Fruit fly (Drosophila melanogaster) whole organism, embryonic: ENCODE measurements around the gene Son.

Source experiments
- Atf6 ChIP-seq: fragments of 200-800 bp; sonication (Bioruptor generic); IDR thresholded peaks from 2 replicates; pipeline ENCODE4 v1.3.6; 2022; ENCODE audit warnings: missing biosample characterization, missing genetic modification characterization
- Awh ChIP-seq: fragments of 200-800 bp; sonication (Bioruptor generic); IDR thresholded peaks from 2 replicates; pipeline ENCODE4, ENCODE4 v1.3.6; 2022; ENCODE audit warnings: missing biosample characterization, missing genetic modification characterization
- CG10321 ChIP-seq: fragments of 200-800 bp; sonication (Bioruptor generic); IDR thresholded peaks from 2 replicates; pipeline ENCODE4 v1.3.6; 2022; ENCODE audit warnings: missing biosample characterization, missing genetic modification characterization
- CG11695 ChIP-seq: fragments of 200-800 bp; sonication (Bioruptor generic); IDR thresholded peaks from 3 replicates; pipeline ENCODE4 v1.3.6; 2022; ENCODE audit warnings: missing biosample characterization, missing genetic modification characterization
- CG11723 ChIP-seq: fragments of 200-800 bp; sonication (Bioruptor generic); optimal IDR thresholded peaks from 2 replicates; lab custom pipeline; 2017; ENCODE audit warnings: missing biosample characterization, mild to moderate bottlenecking, missing genetic modification characterization
- CG12219 ChIP-seq: fragments of 200-800 bp; sonication (Bioruptor generic); optimal IDR thresholded peaks from 3 replicates; lab custom pipeline; 2018; ENCODE audit warnings: missing biosample characterization, mild to moderate bottlenecking, missing genetic modification characterization
- CG12659 ChIP-seq: fragments of 200-800 bp; sonication (Bioruptor generic); optimal IDR thresholded peaks from 3 replicates; lab custom pipeline; 2017; ENCODE audit warnings: mild to moderate bottlenecking, missing biosample characterization, missing genetic modification reagents, missing genetic modification characterization
- CG14860 ChIP-seq: fragments of 200-800 bp; sonication (Bioruptor generic); IDR thresholded peaks from 3 replicates; pipeline ENCODE4 v1.3.6; 2022; ENCODE audit warnings: missing biosample characterization, missing genetic modification characterization; ENCODE audit not compliant: partially characterized antibody
- CG1529 ChIP-seq: fragments of 200-800 bp; sonication (Bioruptor generic); optimal IDR thresholded peaks from 3 replicates; lab custom pipeline; 2018; ENCODE audit warnings: missing biosample characterization, missing genetic modification characterization
- CG15514 ChIP-seq: fragments of 200-800 bp; sonication (Bioruptor generic); optimal IDR thresholded peaks from 3 replicates; lab custom pipeline; 2017; ENCODE audit warnings: missing biosample characterization, missing genetic modification characterization, mild to moderate bottlenecking, moderate library complexity, missing genetic modification reagents
- CG16813 ChIP-seq: fragments of 200-800 bp; sonication (Bioruptor generic); IDR thresholded peaks from 3 replicates; pipeline ENCODE4 v1.3.6; 2022; ENCODE audit warnings: missing biosample characterization, missing genetic modification characterization; ENCODE audit not compliant: partially characterized antibody
- CG1832 ChIP-seq: fragments of 200-800 bp; sonication (Bioruptor generic); optimal IDR thresholded peaks from 2 replicates; lab custom pipeline; 2017; ENCODE audit warnings: missing biosample characterization, mild to moderate bottlenecking, missing genetic modification characterization, inconsistent platforms
- CG30403 ChIP-seq: fragments of 200-800 bp; sonication (Bioruptor generic); optimal IDR thresholded peaks from 3 replicates; lab custom pipeline; 2016; ENCODE audit warnings: missing biosample characterization, missing genetic modification characterization
- CG33557 ChIP-seq: fragments of 200-800 bp; sonication (Bioruptor generic); optimal IDR thresholded peaks from 2 replicates; lab custom pipeline; 2019; ENCODE audit warnings: missing biosample characterization, mild to moderate bottlenecking, missing genetic modification characterization, moderate library complexity
- CG3838 ChIP-seq: fragments of 200-800 bp; sonication (Bioruptor generic); optimal IDR thresholded peaks from 3 replicates; lab custom pipeline; 2016; ENCODE audit warnings: missing biosample characterization, missing genetic modification characterization
- CG42726 ChIP-seq: fragments of 200-800 bp; sonication (Bioruptor generic); IDR thresholded peaks from 2 replicates; pipeline ENCODE4 v1.3.6; 2022; ENCODE audit warnings: missing biosample characterization, missing genetic modification characterization; ENCODE audit not compliant: partially characterized antibody
- CG4360 ChIP-seq: fragments of 200-800 bp; sonication (Bioruptor generic); IDR thresholded peaks from 2 replicates; pipeline ENCODE4 v1.3.6; 2022; ENCODE audit warnings: missing biosample characterization, missing genetic modification characterization
- CG6813 ChIP-seq: fragments of 200-800 bp; sonication (Bioruptor generic); optimal IDR thresholded peaks from 2 replicates; lab custom pipeline; 2017; ENCODE audit warnings: missing biosample characterization, missing genetic modification characterization, mild to moderate bottlenecking, moderate library complexity, missing genetic modification reagents
- CG8765 ChIP-seq: fragments of 200-800 bp; sonication (Bioruptor generic); IDR thresholded peaks from 2 replicates; pipeline ENCODE4 v1.3.6; 2022; ENCODE audit warnings: missing biosample characterization, missing genetic modification characterization
- CG9932 ChIP-seq: fragments of 200-800 bp; sonication (Bioruptor generic); IDR thresholded peaks from 2 replicates; pipeline ENCODE4 v1.3.6; 2022; ENCODE audit warnings: missing biosample characterization, missing genetic modification characterization
- Dref ChIP-seq: fragments of 200-800 bp; sonication (Bioruptor generic); IDR thresholded peaks from 2 replicates; pipeline ENCODE4 v1.3.6; 2022; ENCODE audit warnings: missing biosample characterization, missing genetic modification characterization
- Eip74EF ChIP-seq, 2 experiments: fragments of 200-800 bp in 1 of 2; fragments of >200 bp in 1 of 2; sonication (Bioruptor generic) in 1 of 2; optimal IDR thresholded peaks; 2 replicates each; lab custom pipeline; 2017 to 2019; ENCODE audit warnings: missing biosample characterization in 2 of 2, missing genetic modification characterization in 2 of 2, mild to moderate bottlenecking in 1 of 2, moderate library complexity in 1 of 2
- HHEX ChIP-seq: fragments of 200-800 bp; sonication (Bioruptor generic); optimal IDR thresholded peaks from 3 replicates; lab custom pipeline; 2017; ENCODE audit warnings: missing biosample characterization, mild to moderate bottlenecking, missing genetic modification characterization, missing genetic modification reagents
- HLH3B ChIP-seq: fragments of 200-800 bp; sonication (Bioruptor generic); IDR thresholded peaks from 2 replicates; pipeline ENCODE4 v1.3.6; 2022; ENCODE audit warnings: missing biosample characterization, missing genetic modification characterization
- Hand ChIP-seq: fragments of 200-800 bp; sonication (Bioruptor generic); optimal IDR thresholded peaks from 2 replicates; lab custom pipeline; 2017; ENCODE audit warnings: mild to moderate bottlenecking, missing biosample characterization, missing genetic modification reagents, missing genetic modification characterization
- Hr51 ChIP-seq, 2 experiments: fragments of 200-800 bp; sonication (Bioruptor generic); optimal IDR thresholded peaks; 2 replicates in 1 of 2; 3 replicates in 1 of 2; lab custom pipeline; 2016 to 2018; ENCODE audit warnings: missing biosample characterization in 2 of 2, missing genetic modification characterization in 2 of 2, mild to moderate bottlenecking in 1 of 2, moderate library complexity in 1 of 2
- Max ChIP-seq: fragments of 200-800 bp; sonication (Bioruptor generic); optimal IDR thresholded peaks from 2 replicates; lab custom pipeline; 2016; ENCODE audit warnings: missing biosample characterization, mild to moderate bottlenecking, missing genetic modification characterization
- Ravus ChIP-seq: fragments of 200-800 bp; sonication (Bioruptor generic); IDR thresholded peaks from 2 replicates; pipeline ENCODE4 v1.3.6; 2022; ENCODE audit warnings: missing biosample characterization, missing genetic modification characterization
- Sin3A ChIP-seq: fragments of >200 bp; optimal IDR thresholded peaks from 2 replicates; lab custom pipeline; 2018
- Xrp1 ChIP-seq: fragments of 200-800 bp; sonication (Bioruptor generic); IDR thresholded peaks from 2 replicates; pipeline ENCODE4 v1.3.6; 2022; ENCODE audit warnings: missing biosample characterization, missing genetic modification characterization
- ap ChIP-seq: fragments of 200-800 bp; sonication (Bioruptor generic); IDR thresholded peaks from 2 replicates; pipeline ENCODE4 v1.3.6; 2022; ENCODE audit warnings: missing biosample characterization, missing genetic modification characterization
- bab2 ChIP-seq: fragments of 200-800 bp; sonication (Bioruptor generic); optimal IDR thresholded peaks from 2 replicates; lab custom pipeline; 2016; ENCODE audit warnings: missing biosample characterization, missing genetic modification characterization
- bigmax ChIP-seq: fragments of 200-800 bp; sonication (Bioruptor generic); optimal IDR thresholded peaks from 2 replicates; lab custom pipeline; 2018; ENCODE audit warnings: missing biosample characterization, mild to moderate bottlenecking, missing genetic modification characterization
- bsh ChIP-seq, 2 experiments: fragments of 200-800 bp; sonication (Bioruptor generic); optimal IDR thresholded peaks; 2 replicates each; lab custom pipeline; 2017 to 2018; ENCODE audit warnings: mild to moderate bottlenecking in 2 of 2, missing biosample characterization in 2 of 2, missing genetic modification characterization in 2 of 2, moderate library complexity in 1 of 2
- btn ChIP-seq: fragments of 200-800 bp; sonication (Bioruptor generic); optimal IDR thresholded peaks from 2 replicates; lab custom pipeline; 2016; ENCODE audit warnings: missing biosample characterization, missing genetic modification characterization
- chif ChIP-seq, 2 experiments: fragments of 200-800 bp; sonication (Bioruptor generic); optimal IDR thresholded peaks; 3 replicates each; lab custom pipeline; 2016; ENCODE audit warnings: missing biosample characterization in 2 of 2, missing genetic modification characterization in 2 of 2
- chm ChIP-seq: fragments of 200-800 bp; sonication (Bioruptor generic); IDR thresholded peaks from 2 replicates; pipeline ENCODE4 v1.3.6; 2022; ENCODE audit warnings: missing biosample characterization, missing genetic modification characterization
- crol ChIP-seq: fragments of 200-800 bp; sonication (Bioruptor generic); IDR thresholded peaks from 2 replicates; pipeline ENCODE4 v1.3.6; 2022; ENCODE audit warnings: missing biosample characterization, missing genetic modification characterization
- fu2 ChIP-seq: fragments of 200-800 bp; sonication (Bioruptor generic); optimal IDR thresholded peaks from 2 replicates; lab custom pipeline; 2016; ENCODE audit warnings: missing biosample characterization, missing genetic modification characterization
- h ChIP-seq: fragments of >200 bp; optimal IDR thresholded peaks from 2 replicates; lab custom pipeline; 2017
- ham ChIP-seq: fragments of 200-800 bp; sonication (Bioruptor generic); IDR thresholded peaks from 2 replicates; pipeline ENCODE4 v1.3.6; 2022; ENCODE audit warnings: missing biosample characterization, missing genetic modification characterization
- her ChIP-seq: fragments of 200-800 bp; sonication (Bioruptor generic); optimal IDR thresholded peaks from 2 replicates; lab custom pipeline; 2016; ENCODE audit warnings: missing biosample characterization, missing genetic modification characterization
- kay ChIP-seq: fragments of 200-800 bp; sonication (Bioruptor generic); optimal IDR thresholded peaks from 2 replicates; lab custom pipeline; 2016; ENCODE audit warnings: missing biosample characterization, missing genetic modification characterization
- lola ChIP-seq, 3 experiments: fragments of >200 bp in 2 of 3; fragments of 200-800 bp in 1 of 3; sonication (Bioruptor generic) in 1 of 3; optimal IDR thresholded peaks; 2 replicates each; lab custom pipeline; 2017 to 2019; ENCODE audit warnings: missing biosample characterization in 3 of 3, missing genetic modification characterization in 3 of 3, mild to moderate bottlenecking in 1 of 3, moderate library complexity in 1 of 3
- nau ChIP-seq: fragments of 200-800 bp; sonication (Bioruptor generic); optimal IDR thresholded peaks from 3 replicates; lab custom pipeline; 2017; ENCODE audit warnings: missing biosample characterization, mild to moderate bottlenecking, missing genetic modification characterization, missing genetic modification reagents
- slou ChIP-seq: fragments of 200-800 bp; sonication (Bioruptor generic); optimal IDR thresholded peaks from 3 replicates; lab custom pipeline; 2016; ENCODE audit warnings: missing biosample characterization, missing genetic modification characterization
- tio ChIP-seq: fragments of 200-800 bp; sonication (Bioruptor generic); optimal IDR thresholded peaks from 2 replicates; lab custom pipeline; 2017; ENCODE audit warnings: missing biosample characterization, missing genetic modification characterization, inconsistent platforms
- ttk ChIP-seq: fragments of 200-800 bp; sonication (Bioruptor generic); IDR thresholded peaks from 2 replicates; pipeline ENCODE4 v2.1.2; 2022; ENCODE audit warnings: missing biosample characterization, missing genetic modification characterization
- wek ChIP-seq: fragments of 200-800 bp; sonication (Bioruptor generic); optimal IDR thresholded peaks from 3 replicates; lab custom pipeline; 2018; ENCODE audit warnings: missing biosample characterization, mild to moderate bottlenecking, missing genetic modification characterization, moderate library complexity

Gene Son

DNA sequence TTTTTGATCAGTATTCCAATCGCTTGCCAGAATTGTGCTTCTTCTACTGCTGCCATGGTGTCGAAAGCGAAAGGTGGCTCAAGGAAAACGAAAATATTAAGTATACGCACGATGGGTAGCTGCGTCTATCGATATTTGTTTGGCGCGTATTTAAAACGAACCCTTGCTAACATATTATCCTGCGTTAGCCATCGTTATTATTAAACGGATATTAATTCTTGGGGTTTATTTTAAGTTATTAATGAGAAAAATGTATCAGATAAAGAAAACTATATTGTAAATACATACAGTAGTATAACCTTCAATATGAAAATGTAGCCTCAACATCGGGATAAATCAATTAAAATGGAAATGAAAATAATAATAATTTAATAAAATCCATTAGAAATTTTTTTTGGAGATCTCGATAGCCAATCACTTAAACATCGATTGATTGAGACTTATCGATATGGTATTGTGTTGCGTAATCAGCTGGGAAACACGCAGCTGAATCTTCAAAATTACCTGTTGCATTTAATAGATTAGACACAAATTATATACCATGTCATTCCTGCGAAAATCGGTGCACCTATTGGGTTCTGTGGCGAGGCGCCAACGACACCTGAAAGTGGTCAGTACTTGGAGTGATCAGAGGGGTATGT lies 22.4 kb upstream of the Son start, which contains the start of the genes CG9386 and BckdhA (continued):
- TF ChIP-seq CG11723 (GFP tag; lab: Kevin White, UChicago) (peak; percentile 33), chm (GFP tag; lab: Robert Waterston, UW) (no peak), wek (GFP tag; lab: Kevin White, UChicago) (no peak), CG3838 (GFP tag; lab: Kevin White, UChicago) (no peak), Sin3A (lab: Kevin White, UChicago) (peak; percentile 24), CG1832 (GFP tag; lab: Kevin White, UChicago) (no peak), Xrp1 (GFP tag; lab: Robert Waterston, UW) (peak; percentile 40; the same call in 1 of the 2 replicates), CG14860 (peak; percentile 63; the same call in 2 of the 3 replicates), her (peak; percentile 25), CG6813 (GFP tag; lab: Kevin White, UChicago) (no peak), Dref (GFP tag; lab: Robert Waterston, UW) (peak; percentile 70), bigmax (no peak), fu2 (GFP tag; lab: Kevin White, UChicago) (peak; percentile 46), CG30403 (GFP tag; lab: Kevin White, UChicago) (peak; percentile 75), CG12659 (GFP tag; lab: Kevin White, UChicago) (peak; percentile 66), bsh (GFP tag; optimal IDR thresholded peaks at IDR 0.05; lab: Kevin White, UChicago) (peak in 1 of 2 experiments; percentile 15), ham (GFP tag; lab: Robert Waterston, UW) (no peak), Awh (GFP tag; lab: Robert Waterston, UW) (no peak), Hand (GFP tag; lab: Kevin White, UChicago) (no peak), HLH3B (GFP tag; lab: Robert Waterston, UW) (no peak), CG33557 (peak; percentile 10), chif (GFP tag; optimal IDR thresholded peaks at IDR 0.05; lab: Kevin White, UChicago) (peak in 1 of 2 experiments; percentile 40), btn (GFP tag; lab: Kevin White, UChicago) (no peak), Eip74EF (GFP tag; optimal IDR thresholded peaks at IDR 0.05; lab: Kevin White, UChicago) (no peak), CG4360 (no peak), lola (GFP tag; optimal IDR thresholded peaks at IDR 0.05; lab: Kevin White, UChicago) (peak in 1 of 3 experiments; percentile 48), h (lab: Kevin White, UChicago) (no peak), tio (GFP tag; lab: Kevin White, UChicago) (no peak), CG12219 (GFP tag; lab: Kevin White, UChicago) (no peak), ap (GFP tag; lab: Robert Waterston, UW) (no peak), bab2 (GFP tag; lab: Kevin White, UChicago) (peak; percentile 65), slou (no peak), CG42726 (peak; percentile 50; the same call in 1 of the 2 replicates), CG1529 (GFP tag; lab: Kevin White, UChicago) (no peak), ttk (0 out of 2 replicates have a peak, but pooled peaks have one; percentile 33), nau (GFP tag; lab: Kevin White, UChicago) (no peak), Hr51 (GFP tag; optimal IDR thresholded peaks at IDR 0.05; lab: Kevin White, UChicago) (peak in 1 of 2 experiments; percentile 19), kay (GFP tag; lab: Kevin White, UChicago) (peak; percentile 11), CG15514 (GFP tag; lab: Kevin White, UChicago) (peak; percentile 50), CG9932 (peak; percentile 80), CG8765 (GFP tag; lab: Robert Waterston, UW) (0 out of 2 replicates have a peak, but pooled peaks have one; percentile 14), Ravus (no peak), Atf6 (no peak), CG11695 (GFP tag; lab: Robert Waterston, UW) (no peak), CG16813 (GFP tag; lab: Robert Waterston, UW) (peak; percentile 70), CG10321 (no peak), Max (peak; percentile 60), crol (GFP tag; lab: Robert Waterston, UW) (no peak), HHEX (GFP tag; lab: Kevin White, UChicago) (peak; percentile 32)
